Worm (Caenorhabditis elegans) whole organism, L4 larva: ENCODE measurements around the gene F59F5.7.

Source experiments
- D1046.2 ChIP-seq: fragments of 200-800 bp; sonication (Bioruptor generic); IDR thresholded peaks from 2 replicates; pipeline ENCODE4 v1.3.6; 2022; ENCODE audit warnings: missing genetic modification characterization, missing compliant biosample characterization
- F26F4.8 ChIP-seq: fragments of 200-800 bp; sonication (Bioruptor generic); conservative IDR thresholded peaks from 2 replicates; pipeline ENCODE4 v1.3.6; 2022; ENCODE audit warnings: missing genetic modification characterization, missing compliant biosample characterization
- R02D3.7 ChIP-seq: fragments of 150-350 bp; sonication (generic microtip); optimal IDR thresholded peaks from 3 replicates; lab custom pipeline; 2014; ENCODE audit warnings: missing biosample characterization, missing genetic modification characterization
- Y48G9A.11 ChIP-seq: fragments of 200-800 bp; sonication (Bioruptor generic); IDR thresholded peaks from 2 replicates; pipeline ENCODE4 v1.3.6; 2022; ENCODE audit warnings: missing genetic modification reagents, missing genetic modification characterization, missing compliant biosample characterization
- ZK337.2 ChIP-seq: fragments of 200-800 bp; sonication (Bioruptor generic); IDR thresholded peaks from 2 replicates; pipeline ENCODE4 v1.3.6; 2022; ENCODE audit warnings: missing genetic modification reagents, missing genetic modification characterization, missing compliant biosample characterization
- aly-2 ChIP-seq: sonication (generic microtip); optimal IDR thresholded peaks from 2 replicates; lab custom pipeline; 2018; ENCODE audit warnings: missing biosample characterization, missing genetic modification characterization
- ceh-20 ChIP-seq: fragments of 200-800 bp; sonication (Bioruptor generic); IDR thresholded peaks from 2 replicates; pipeline ENCODE4 v1.3.6; 2022; ENCODE audit warnings: missing genetic modification reagents, missing genetic modification characterization, missing compliant biosample characterization
- ceh-28 ChIP-seq: fragments of 150-350 bp; optimal IDR thresholded peaks from 2 replicates; lab custom pipeline; 2014; ENCODE audit warnings: missing biosample characterization, missing genetic modification reagents, missing genetic modification characterization
- ces-1 ChIP-seq: fragments of 150-350 bp; sonication (generic microtip); optimal IDR thresholded peaks from 4 replicates; lab custom pipeline; 2014; ENCODE audit warnings: missing biosample characterization, missing genetic modification reagents, missing genetic modification characterization
- cey-2 ChIP-seq: sonication (generic microtip); optimal IDR thresholded peaks from 3 replicates; lab custom pipeline; 2017; ENCODE audit warnings: missing genetic modification characterization, mild to moderate bottlenecking, missing compliant biosample characterization, antibody characterized with exemption, borderline replicate concordance; ENCODE audit not compliant: insufficient read depth
- daf-12 ChIP-seq: fragments of 150-350 bp; optimal IDR thresholded peaks from 2 replicates; lab custom pipeline; 2014; ENCODE audit warnings: missing biosample characterization, missing genetic modification reagents, missing genetic modification characterization
- daf-16 ChIP-seq, 3 experiments: sonication (generic microtip); optimal IDR thresholded peaks; 2 replicates each; lab custom pipeline; 2016 to 2017; ENCODE audit warnings: missing genetic modification characterization in 3 of 3, missing genetic modification reagents in 3 of 3, mild to moderate bottlenecking in 2 of 3, missing compliant biosample characterization in 2 of 3, missing biosample characterization in 1 of 3, moderate library complexity in 1 of 3
- daf-8 ChIP-seq: fragments of 200-800 bp; sonication (Bioruptor generic); IDR thresholded peaks from 2 replicates; pipeline ENCODE4 v1.3.6; 2022; ENCODE audit warnings: missing genetic modification characterization, missing compliant biosample characterization
- dve-1 ChIP-seq: sonication (generic microtip); optimal IDR thresholded peaks from 2 replicates; lab custom pipeline; 2017; ENCODE audit warnings: antibody characterized with exemption, mild to moderate bottlenecking, missing genetic modification characterization, missing compliant biosample characterization; ENCODE audit not compliant: insufficient read depth
- egl-43 ChIP-seq: fragments of 200-800 bp; sonication (Bioruptor generic); IDR thresholded peaks from 2 replicates; pipeline ENCODE4 v1.3.6; 2022; ENCODE audit warnings: missing genetic modification reagents, missing genetic modification characterization, missing compliant biosample characterization
- fkh-10 ChIP-seq: fragments of 150-350 bp; optimal IDR thresholded peaks from 2 replicates; lab custom pipeline; 2014; ENCODE audit warnings: missing biosample characterization, missing genetic modification reagents, missing genetic modification characterization
- gei-8 ChIP-seq: fragments of 200-800 bp; sonication (Bioruptor generic); optimal IDR thresholded peaks from 2 replicates; lab custom pipeline; 2018; ENCODE audit warnings: mild to moderate bottlenecking, missing genetic modification characterization, missing compliant biosample characterization
- hif-1 ChIP-seq, 2 experiments: sonication (generic microtip); optimal IDR thresholded peaks; 2 replicates each; lab custom pipeline; 2016 to 2017; ENCODE audit warnings: missing compliant biosample characterization in 2 of 2, missing genetic modification characterization in 2 of 2, missing genetic modification reagents in 2 of 2, missing genotype in 2 of 2, mild to moderate bottlenecking in 1 of 2
- hlh-30 ChIP-seq: sonication (generic microtip); optimal IDR thresholded peaks from 2 replicates; lab custom pipeline; 2017; ENCODE audit warnings: antibody characterized with exemption, mild to moderate bottlenecking, missing genetic modification characterization, missing compliant biosample characterization; ENCODE audit not compliant: insufficient read depth
- jun-1 ChIP-seq: fragments of 150-350 bp; optimal IDR thresholded peaks from 2 replicates; lab custom pipeline; 2014; ENCODE audit warnings: missing biosample characterization, missing genetic modification reagents, missing genetic modification characterization
- lin-1 ChIP-seq: fragments of 200-800 bp; sonication (Bioruptor generic); IDR thresholded peaks from 2 replicates; pipeline ENCODE4 v1.3.6; 2022; ENCODE audit warnings: missing genetic modification reagents, missing genetic modification characterization, missing compliant biosample characterization
- lin-13 ChIP-seq: fragments of 150-350 bp; optimal IDR thresholded peaks from 2 replicates; lab custom pipeline; 2014; ENCODE audit warnings: missing biosample characterization, missing genetic modification reagents, missing genetic modification characterization
- lin-38 ChIP-seq: fragments of 200-800 bp; sonication (Bioruptor generic); IDR thresholded peaks from 2 replicates; pipeline ENCODE4 v1.3.6; 2022; ENCODE audit warnings: missing genetic modification reagents, missing genetic modification characterization, missing compliant biosample characterization
- lin-39 ChIP-seq: fragments of 150-350 bp; optimal IDR thresholded peaks from 2 replicates; lab custom pipeline; 2014; ENCODE audit warnings: missing biosample characterization, missing genetic modification reagents, missing genetic modification characterization
- mep-1 ChIP-seq: fragments of 150-350 bp; sonication (generic microtip); optimal IDR thresholded peaks from 3 replicates; lab custom pipeline; 2014; ENCODE audit warnings: missing biosample characterization, missing genetic modification characterization
- mes-2 ChIP-seq: sonication (generic microtip); optimal IDR thresholded peaks from 2 replicates; lab custom pipeline; 2016; ENCODE audit warnings: missing genotype, mild to moderate bottlenecking, missing genetic modification characterization, missing compliant biosample characterization; ENCODE audit not compliant: poor library complexity, severe bottlenecking
- mxl-2 ChIP-seq: fragments of 200-800 bp; sonication (Bioruptor generic); conservative IDR thresholded peaks from 2 replicates; pipeline ENCODE4 v1.3.6; 2022; ENCODE audit warnings: missing genetic modification reagents, missing genetic modification characterization, missing compliant biosample characterization
- mxl-3 ChIP-seq: fragments of 200-800 bp; sonication (Bioruptor generic); optimal IDR thresholded peaks from 2 replicates; lab custom pipeline; 2018; ENCODE audit warnings: mild to moderate bottlenecking, missing genetic modification characterization, missing compliant biosample characterization
- nhr-11 ChIP-seq: fragments of 150-350 bp; optimal IDR thresholded peaks from 2 replicates; lab custom pipeline; 2014; ENCODE audit warnings: missing biosample characterization, missing genetic modification characterization
- nhr-237 ChIP-seq: sonication (generic microtip); optimal IDR thresholded peaks from 2 replicates; lab custom pipeline; 2017; ENCODE audit warnings: missing biosample characterization, missing genetic modification characterization
- nhr-41 ChIP-seq: fragments of 200-800 bp; sonication (Bioruptor generic); IDR thresholded peaks from 2 replicates; pipeline ENCODE4 v1.3.6; 2022; ENCODE audit warnings: missing genetic modification reagents, missing genetic modification characterization, missing compliant biosample characterization
- nhr-48 ChIP-seq: sonication (generic microtip); optimal IDR thresholded peaks from 2 replicates; lab custom pipeline; 2016; ENCODE audit warnings: mild to moderate bottlenecking, missing genetic modification characterization, missing compliant biosample characterization
- php-3 ChIP-seq: fragments of 200-800 bp; sonication (Bioruptor generic); IDR thresholded peaks from 2 replicates; pipeline ENCODE4 v1.3.6; 2022; ENCODE audit warnings: missing genetic modification reagents, missing genetic modification characterization, missing compliant biosample characterization
- skn-1 ChIP-seq: fragments of 150-350 bp; optimal IDR thresholded peaks from 2 replicates; lab custom pipeline; 2014; ENCODE audit warnings: missing biosample characterization, missing genetic modification characterization
- snpc-1.2 ChIP-seq: fragments of 200-800 bp; sonication (Bioruptor generic); IDR thresholded peaks from 2 replicates; pipeline ENCODE4 v1.3.6; 2022; ENCODE audit warnings: missing genetic modification reagents, missing genetic modification characterization, missing compliant biosample characterization
- spr-1 ChIP-seq: sonication (generic microtip); optimal IDR thresholded peaks from 2 replicates; lab custom pipeline; 2016; ENCODE audit warnings: mild to moderate bottlenecking, missing genetic modification characterization, missing compliant biosample characterization
- tra-1 ChIP-seq: fragments of 200-800 bp; sonication (Bioruptor generic); IDR thresholded peaks from 2 replicates; pipeline ENCODE4 v1.3.6; 2022; ENCODE audit warnings: missing genetic modification reagents, missing genetic modification characterization, missing compliant biosample characterization
- unc-62 ChIP-seq, 3 experiments: fragments of 150-350 bp in 1 of 3; sonication (generic microtip); optimal IDR thresholded peaks in 2 of 3; peaks in 1 of 3; 1 replicate in 1 of 3; 2 replicates in 2 of 3; lab custom pipeline; 2014 to 2017; ENCODE audit warnings: missing biosample characterization in 3 of 3, missing genetic modification characterization in 3 of 3, missing genetic modification reagents in 3 of 3, missing genotype in 1 of 3
- zfp-3 ChIP-seq: fragments of 200-800 bp; sonication (Bioruptor generic); conservative IDR thresholded peaks from 2 replicates; pipeline ENCODE4 v1.3.6; 2022; ENCODE audit warnings: missing genetic modification reagents, missing genetic modification characterization, missing compliant biosample characterization
- ztf-11 ChIP-seq: fragments of 150-350 bp; optimal IDR thresholded peaks from 2 replicates; lab custom pipeline; 2014; ENCODE audit warnings: missing biosample characterization, missing genetic modification characterization

Gene F59F5.7

DNA sequence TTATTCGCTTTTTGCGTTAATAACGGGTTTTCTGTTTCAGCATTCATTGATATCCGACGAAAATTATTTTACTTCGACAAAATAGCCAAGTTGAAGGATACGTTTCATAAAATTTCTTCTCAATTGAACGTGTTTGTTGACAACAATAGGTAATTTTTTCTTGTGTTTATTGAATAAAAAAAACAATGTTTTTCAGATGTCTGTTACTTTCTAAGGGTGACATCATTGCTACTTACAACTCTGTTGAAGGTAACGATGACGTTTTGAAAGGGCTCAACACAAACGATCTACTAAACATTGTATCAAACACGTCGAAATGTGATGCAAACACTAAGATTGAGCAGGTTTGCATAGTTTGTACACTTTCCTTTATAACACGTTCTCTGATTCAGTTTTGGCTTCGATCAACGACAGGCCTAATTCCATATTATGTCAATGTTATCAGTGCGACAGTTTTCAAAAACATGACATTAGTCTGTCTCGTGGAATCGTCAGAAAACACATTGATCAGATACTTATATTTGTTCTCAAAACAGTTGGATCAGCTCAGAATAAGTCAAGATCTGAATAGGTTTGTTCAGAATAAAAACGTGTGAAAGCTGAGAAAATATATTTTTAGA lies 24.6 kb upstream of the F59F5.7 start (continued):
- TF ChIP-seq mep-1 (tag; lab: Kevin White, UChicago) (no peak), jun-1 (tag; lab: Kevin White, UChicago) (no peak), tra-1 (GFP tag; lab: Robert Waterston, UW) (no peak), lin-38 (GFP tag; lab: Robert Waterston, UW) (no peak), unc-62 (GFP tag; optimal IDR thresholded peaks at IDR 0.05 in 1 of 2; lab: Kevin White, UChicago) (peak in 1 of 2 experiments; percentile 73), unc-62 (tag; optimal IDR thresholded peaks at IDR 0.05; lab: Kevin White, UChicago) (no peak), lin-13 (GFP tag; lab: Kevin White, UChicago) (no peak), dve-1 (tag; lab: Kevin White, UChicago) (peak; percentile 50), zfp-3 (GFP tag; lab: Robert Waterston, UW) (no peak), snpc-1.2 (GFP tag; lab: Robert Waterston, UW) (no peak), nhr-41 (GFP tag; lab: Robert Waterston, UW) (no peak), lin-1 (GFP tag; lab: Robert Waterston, UW) (no peak), nhr-237 (tag; lab: Kevin White, UChicago) (no peak), ces-1 (GFP tag; lab: Kevin White, UChicago) (no peak), ztf-11 (no peak), php-3 (GFP tag; lab: Robert Waterston, UW) (no peak), daf-12 (tag; lab: Kevin White, UChicago) (no peak), F26F4.8 (no peak), mes-2 (tag; lab: Kevin White, UChicago) (no peak), skn-1 (tag; lab: Kevin White, UChicago) (no peak), lin-39 (tag; lab: Kevin White, UChicago) (no peak), aly-2 (tag; lab: Kevin White, UChicago) (no peak), daf-8 (GFP tag; lab: Robert Waterston, UW) (no peak), R02D3.7 (tag; lab: Kevin White, UChicago) (no peak), hif-1 (tag; optimal IDR thresholded peaks at IDR 0.05; lab: Kevin White, UChicago) (peak in 1 of 2 experiments; percentile 28), nhr-48 (no peak), mxl-3 (no peak), fkh-10 (GFP tag; lab: Kevin White, UChicago) (no peak), D1046.2 (GFP tag; lab: Robert Waterston, UW) (no peak), hlh-30 (tag; lab: Kevin White, UChicago) (peak; percentile 18), spr-1 (no peak), ZK337.2 (GFP tag; lab: Robert Waterston, UW) (no peak), gei-8 (GFP tag; lab: Kevin White, UChicago) (no peak), egl-43 (GFP tag; lab: Robert Waterston, UW) (no peak)

ce11 chrX:10541789-10542188 lies 17.5 kb upstream of the F59F5.7 start:
- TF ChIP-seq Y48G9A.11 (GFP tag; lab: Robert Waterston, UW) (no peak), mxl-2 (no peak), unc-62 (GFP tag; optimal IDR thresholded peaks at IDR 0.05 in 1 of 2; lab: Kevin White, UChicago) (peak in 1 of 2 experiments; percentile 93), unc-62 (tag; optimal IDR thresholded peaks at IDR 0.05; lab: Kevin White, UChicago) (no peak), nhr-11 (no peak), ceh-28 (tag; lab: Kevin White, UChicago) (no peak), daf-16 (GFP tag; optimal IDR thresholded peaks at IDR 0.05; lab: Kevin White, UChicago) (no peak), daf-16 (tag; optimal IDR thresholded peaks at IDR 0.05; lab: Kevin White, UChicago) (no peak), R02D3.7 (tag; lab: Kevin White, UChicago) (no peak), cey-2 (tag; lab: Kevin White, UChicago) (no peak), ceh-20 (GFP tag; lab: Robert Waterston, UW) (no peak)
